5 fruit fly cellular contexts compared by ENCODE assay signal in genomic region chrX:13334434-13335146, dm6.
TF ChIP-seq lines count a peak whose summit lies in the region.

No protein-coding gene starts in this region.

- peak; percentile 29 for TF ChIP-seq CTCF in whole organism, embryonic (GFP tag; optimal IDR thresholded peaks at IDR 0.05; lab: Kevin White, UChicago)

TF ChIP-seq in whole organism, adult, 20 proteins besides CTCF, POLR2A, EP300 and RAD21 (continues in another document):
- TF ChIP-seq cic (GFP tag; optimal IDR thresholded peaks at IDR 0.05; lab: Kevin White, UChicago) (no peak), CG7101 (tag; optimal IDR thresholded peaks at IDR 0.05; lab: Kevin White, UChicago) (peak; percentile 81), CG7045 (GFP tag; optimal IDR thresholded peaks at IDR 0.05; lab: Kevin White, UChicago) (no peak), CG33017 (tag; optimal IDR thresholded peaks at IDR 0.05; lab: Kevin White, UChicago) (peak; percentile 13), pad (GFP tag; optimal IDR thresholded peaks at IDR 0.05; lab: Kevin White, UChicago) (peak; percentile 76), ovo (GFP tag; optimal IDR thresholded peaks at IDR 0.05; lab: Kevin White, UChicago) (peak; percentile 66), kay (GFP tag; lab: Kevin White, UChicago; ENCODE audit: borderline replicate concordance) (no peak), CG1620 (GFP tag; optimal IDR thresholded peaks at IDR 0.05; lab: Kevin White, UChicago) (peak; percentile 93), cnc (optimal IDR thresholded peaks at IDR 0.05; lab: Kevin White, UChicago) (no peak), CG14711 (tag; optimal IDR thresholded peaks at IDR 0.05; lab: Kevin White, UChicago) (peak; percentile 55), CG11617 (GFP tag; optimal IDR thresholded peaks at IDR 0.05; lab: Kevin White, UChicago) (no peak), CG5204 (GFP tag; optimal IDR thresholded peaks at IDR 0.05; lab: Kevin White, UChicago) (no peak), Mnt (GFP tag; optimal IDR thresholded peaks at IDR 0.05; lab: Kevin White, UChicago) (peak; percentile 60), Clk (GFP tag; optimal IDR thresholded peaks at IDR 0.05; lab: Kevin White, UChicago) (no peak), CG12768 (GFP tag; optimal IDR thresholded peaks at IDR 0.05; lab: Kevin White, UChicago) (no peak), bab1 (GFP tag; optimal IDR thresholded peaks at IDR 0.05; lab: Kevin White, UChicago) (peak; percentile 59), Hr96 (GFP tag; optimal IDR thresholded peaks at IDR 0.05; lab: Kevin White, UChicago) (peak; percentile 51), toe (GFP tag; optimal IDR thresholded peaks at IDR 0.05; lab: Kevin White, UChicago) (no peak), tj (GFP tag; optimal IDR thresholded peaks at IDR 0.05; lab: Kevin White, UChicago) (no peak)

TF ChIP-seq in whole organism, embryonic, 481 proteins besides CTCF, POLR2A, EP300 and RAD21 (continues in another document):
- TF ChIP-seq CG9215 (GFP tag; IDR thresholded peaks at IDR 0.05; lab: Robert Waterston, UW) (no peak), Taf1 (GFP tag; IDR thresholded peaks at IDR 0.05; lab: Robert Waterston, UW) (no peak), CG1602 (GFP tag; optimal IDR thresholded peaks at IDR 0.05; lab: Kevin White, UChicago) (no peak), twi (tag; optimal IDR thresholded peaks at IDR 0.05; lab: Kevin White, UChicago) (no peak), CG10431 (GFP tag; optimal IDR thresholded peaks at IDR 0.05; lab: Kevin White, UChicago) (no peak), CG2120 (GFP tag; optimal IDR thresholded peaks at IDR 0.05; lab: Kevin White, UChicago) (peak; percentile 74), CG9727 (GFP tag; optimal IDR thresholded peaks at IDR 0.05; lab: Kevin White, UChicago) (peak; percentile 9), Neu2 (GFP tag; optimal IDR thresholded peaks at IDR 0.05; lab: Kevin White, UChicago; ENCODE audit: borderline replicate concordance) (no peak), gsb (GFP tag; IDR thresholded peaks at IDR 0.05; lab: Robert Waterston, UW) (no peak), kay (GFP tag; optimal IDR thresholded peaks at IDR 0.05; lab: Kevin White, UChicago) (no peak), CG7839 (tag; optimal IDR thresholded peaks at IDR 0.05; lab: Kevin White, UChicago) (peak; percentile 5), Gsc (GFP tag; IDR thresholded peaks at IDR 0.05; lab: Robert Waterston, UW) (no peak), hth (optimal IDR thresholded peaks at IDR 0.05; lab: Kevin White, UChicago) (no peak), CG34376 (GFP tag; optimal IDR thresholded peaks at IDR 0.05; lab: Kevin White, UChicago) (peak; percentile 93), ci (GFP tag; IDR thresholded peaks at IDR 0.05; lab: Robert Waterston, UW) (peak; percentile 42; the same call in 2 of the 3 replicates), HmgZ (tag; optimal IDR thresholded peaks at IDR 0.05; lab: Kevin White, UChicago) (peak; percentile 63), Poxn (GFP tag; IDR thresholded peaks at IDR 0.05; lab: Robert Waterston, UW) (no peak), Fer2 (tag; optimal IDR thresholded peaks at IDR 0.05; lab: Kevin White, UChicago) (no peak), Dad (GFP tag; optimal IDR thresholded peaks at IDR 0.05; lab: Kevin White, UChicago) (peak; percentile 37)

TF ChIP-seq in whole organism, prepupa, 60 proteins besides CTCF, POLR2A, EP300 and RAD21 (continues in another document):
- TF ChIP-seq OdsH (GFP tag; optimal IDR thresholded peaks at IDR 0.05; lab: Kevin White, UChicago) (no peak), ss (GFP tag; optimal IDR thresholded peaks at IDR 0.05; lab: Kevin White, UChicago) (no peak), Met (GFP tag; optimal IDR thresholded peaks at IDR 0.05; lab: Kevin White, UChicago) (no peak), fkh (GFP tag; optimal IDR thresholded peaks at IDR 0.05; lab: Kevin White, UChicago) (no peak), Blimp-1 (GFP tag; optimal IDR thresholded peaks at IDR 0.05; lab: Kevin White, UChicago) (no peak), Hr4 (GFP tag; optimal IDR thresholded peaks at IDR 0.05; lab: Kevin White, UChicago) (no peak), CG6276 (GFP tag; optimal IDR thresholded peaks at IDR 0.05; lab: Kevin White, UChicago) (no peak), dsx (GFP tag; optimal IDR thresholded peaks at IDR 0.05; lab: Kevin White, UChicago; ENCODE audit: poor library complexity, severe bottlenecking) (no peak), svp (GFP tag; lab: Kevin White, UChicago) (no peak), Eip75B (GFP tag; optimal IDR thresholded peaks at IDR 0.05; lab: Kevin White, UChicago) (no peak), CG10631 (GFP tag; optimal IDR thresholded peaks at IDR 0.05; lab: Kevin White, UChicago) (peak; percentile 18), Hr38 (GFP tag; optimal IDR thresholded peaks at IDR 0.05; lab: Kevin White, UChicago) (no peak), Eip78C (GFP tag; lab: Kevin White, UChicago) (peak; percentile 39), CG32006 (GFP tag; optimal IDR thresholded peaks at IDR 0.05; lab: Kevin White, UChicago) (no peak), salr (GFP tag; optimal IDR thresholded peaks at IDR 0.05; lab: Kevin White, UChicago) (no peak), CG3919 (GFP tag; optimal IDR thresholded peaks at IDR 0.05; lab: Kevin White, UChicago) (peak; percentile 59), CG3032 (tag; optimal IDR thresholded peaks at IDR 0.05; lab: Kevin White, UChicago) (peak; percentile 6), net (GFP tag; optimal IDR thresholded peaks at IDR 0.05; lab: Kevin White, UChicago) (no peak), CG15336 (GFP tag; IDR thresholded peaks at IDR 0.05; lab: Robert Waterston, UW) (peak; percentile 24; the same call in 1 of the 2 replicates), Sox102F (GFP tag; optimal IDR thresholded peaks at IDR 0.05; lab: Kevin White, UChicago) (no peak), Hr39 (GFP tag; optimal IDR thresholded peaks at IDR 0.05; lab: Kevin White, UChicago) (no peak)

TF ChIP-seq in whole organism, pupa, 21 proteins besides CTCF, POLR2A, EP300 and RAD21:
- TF ChIP-seq fd96Ca (GFP tag; IDR thresholded peaks at IDR 0.05; lab: Robert Waterston, UW) = no peak
- TF ChIP-seq CG4496 (GFP tag; IDR thresholded peaks at IDR 0.05; lab: Robert Waterston, UW) = peak; percentile 42; the same call in 1 of the 3 replicates
TF ChIP-seq in whole organism, pupa: peak in this region for 1.

TF ChIP-seq in whole organism, wandering third instar larva, 38 proteins besides CTCF, POLR2A, EP300 and RAD21 (continues in another document):
- TF ChIP-seq h (GFP tag; optimal IDR thresholded peaks at IDR 0.05; lab: Kevin White, UChicago) (peak; percentile 60), usp (GFP tag; optimal IDR thresholded peaks at IDR 0.05; lab: Kevin White, UChicago) (no peak), fru (GFP tag; optimal IDR thresholded peaks at IDR 0.05; lab: Kevin White, UChicago) (peak; percentile 64), pan (optimal IDR thresholded peaks at IDR 0.05; lab: Kevin White, UChicago) (no peak), Abd-B (GFP tag; optimal IDR thresholded peaks at IDR 0.05; lab: Kevin White, UChicago) (no peak), lola (GFP tag; optimal IDR thresholded peaks at IDR 0.05; lab: Kevin White, UChicago) (no peak), CG32264 (GFP tag; optimal IDR thresholded peaks at IDR 0.05; lab: Kevin White, UChicago) (no peak), sage (GFP tag; optimal IDR thresholded peaks at IDR 0.05; lab: Kevin White, UChicago) (no peak), Myc (optimal IDR thresholded peaks at IDR 0.05; lab: Kevin White, UChicago) (peak; percentile 58), woc (GFP tag; optimal IDR thresholded peaks at IDR 0.05; lab: Kevin White, UChicago) (peak; percentile 23), dl (GFP tag; optimal IDR thresholded peaks at IDR 0.05; lab: Kevin White, UChicago; ENCODE audit: insufficient read depth in 1 of 2, partially characterized antibody in 2 of 2) (no peak), CG9705 (GFP tag; optimal IDR thresholded peaks at IDR 0.05; lab: Kevin White, UChicago) (no peak), Dif (GFP tag; optimal IDR thresholded peaks at IDR 0.05; lab: Kevin White, UChicago; ENCODE audit: partially characterized antibody) (no peak), Hr78 (GFP tag; optimal IDR thresholded peaks at IDR 0.05; lab: Kevin White, UChicago) (no peak), OdsH (GFP tag; optimal IDR thresholded peaks at IDR 0.05; lab: Kevin White, UChicago) (peak; percentile 39), jim (GFP tag; optimal IDR thresholded peaks at IDR 0.05; lab: Kevin White, UChicago) (no peak), dmrt93B (GFP tag; optimal IDR thresholded peaks at IDR 0.05; lab: Kevin White, UChicago) (no peak), rgr (GFP tag; optimal IDR thresholded peaks at IDR 0.05; lab: Kevin White, UChicago) (peak; percentile 78), Jra (GFP tag; optimal IDR thresholded peaks at IDR 0.05; lab: Kevin White, UChicago) (peak; percentile 36), Rel (GFP tag; optimal IDR thresholded peaks at IDR 0.05; lab: Kevin White, UChicago) (no peak), Rel (tag; optimal IDR thresholded peaks at IDR 0.05; lab: Kevin White, UChicago) (peak; percentile 32), ey (GFP tag; optimal IDR thresholded peaks at IDR 0.05; lab: Kevin White, UChicago) (peak; percentile 55), CrebA (GFP tag; optimal IDR thresholded peaks at IDR 0.05; lab: Kevin White, UChicago; ENCODE audit: borderline replicate concordance) (no peak), Vsx2 (GFP tag; optimal IDR thresholded peaks at IDR 0.05; lab: Kevin White, UChicago; ENCODE audit: partially characterized antibody) (no peak), foxo (GFP tag; optimal IDR thresholded peaks at IDR 0.05; lab: Kevin White, UChicago) (peak in 1 of 2 experiments; percentile 75), HLH106 (tag; optimal IDR thresholded peaks at IDR 0.05; lab: Kevin White, UChicago) (peak; percentile 34), tai (GFP tag; optimal IDR thresholded peaks at IDR 0.05; lab: Kevin White, UChicago) (peak; percentile 63), Dfd (GFP tag; optimal IDR thresholded peaks at IDR 0.05; lab: Kevin White, UChicago) (no peak), psq (GFP tag; optimal IDR thresholded peaks at IDR 0.05; lab: Kevin White, UChicago) (no peak), Sp1 (GFP tag; optimal IDR thresholded peaks at IDR 0.05; lab: Kevin White, UChicago) (peak; percentile 30), Hnf4 (GFP tag; optimal IDR thresholded peaks at IDR 0.05; lab: Kevin White, UChicago) (peak; percentile 79), brk (GFP tag; optimal IDR thresholded peaks at IDR 0.05; lab: Kevin White, UChicago) (peak; percentile 52), Mio (GFP tag; optimal IDR thresholded peaks at IDR 0.05; lab: Kevin White, UChicago) (no peak), GATAd (GFP tag; optimal IDR thresholded peaks at IDR 0.05; lab: Kevin White, UChicago) (peak; percentile 70), br (GFP tag; optimal IDR thresholded peaks at IDR 0.05; lab: Kevin White, UChicago) (peak; percentile 47), Hr83 (GFP tag; optimal IDR thresholded peaks at IDR 0.05; lab: Kevin White, UChicago; ENCODE audit: poor library complexity, severe bottlenecking) (peak; percentile 68), N (GFP tag; optimal IDR thresholded peaks at IDR 0.05; lab: Kevin White, UChicago) (no peak), sv (GFP tag; optimal IDR thresholded peaks at IDR 0.05; lab: Kevin White, UChicago) (no peak)
